Worm (Caenorhabditis elegans): ENCODE data around the gene Y38F2AR.3.

DNA sequence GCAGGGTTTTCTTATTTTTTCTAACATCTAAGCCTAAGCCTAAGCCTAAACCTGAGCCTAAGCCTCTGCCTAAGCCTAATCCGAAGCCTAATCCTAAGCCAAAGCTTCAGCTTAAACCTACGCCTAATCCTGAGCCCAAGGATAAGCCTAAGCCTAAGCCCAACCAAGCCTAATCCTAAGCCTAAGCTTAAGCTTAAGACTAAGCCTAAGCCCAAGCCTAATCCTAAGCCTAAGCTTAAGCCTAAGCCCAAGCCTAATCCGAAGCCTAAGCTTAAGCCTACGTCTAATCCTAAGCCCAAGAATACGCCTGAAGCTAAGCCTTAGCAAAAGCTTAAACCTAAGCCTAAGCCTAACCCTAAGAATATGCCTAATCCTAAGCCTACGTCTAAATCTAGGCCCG is 19.6 kb downstream of the Y38F2AR.3 start:
- TF ChIP-seq lin-15B (tag; optimal IDR thresholded peaks at IDR 0.05) (no peak), ceh-9 (tag; optimal IDR thresholded peaks at IDR 0.05) (no peak), elt-2 (tag; optimal IDR thresholded peaks at IDR 0.05) (no peak), nhr-77 (tag; optimal IDR thresholded peaks at IDR 0.05) (no peak), nhr-237 (tag; optimal IDR thresholded peaks at IDR 0.05) (no peak), unc-39 (tag; optimal IDR thresholded peaks at IDR 0.05) (no peak), pha-4 (tag; optimal IDR thresholded peaks at IDR 0.05) (no peak), ama-1 (optimal IDR thresholded peaks at IDR 0.05) (no peak), jun-1 (tag; optimal IDR thresholded peaks at IDR 0.05) (no peak), sea-2 (GFP tag; optimal IDR thresholded peaks at IDR 0.05) (no peak), aly-2 (tag; optimal IDR thresholded peaks at IDR 0.05) (no peak)

Data from whole organism, L3 larva.